Fruit fly (Drosophila melanogaster): ENCODE data around the gene Ir7f.

The Ir7f gene

DNA sequence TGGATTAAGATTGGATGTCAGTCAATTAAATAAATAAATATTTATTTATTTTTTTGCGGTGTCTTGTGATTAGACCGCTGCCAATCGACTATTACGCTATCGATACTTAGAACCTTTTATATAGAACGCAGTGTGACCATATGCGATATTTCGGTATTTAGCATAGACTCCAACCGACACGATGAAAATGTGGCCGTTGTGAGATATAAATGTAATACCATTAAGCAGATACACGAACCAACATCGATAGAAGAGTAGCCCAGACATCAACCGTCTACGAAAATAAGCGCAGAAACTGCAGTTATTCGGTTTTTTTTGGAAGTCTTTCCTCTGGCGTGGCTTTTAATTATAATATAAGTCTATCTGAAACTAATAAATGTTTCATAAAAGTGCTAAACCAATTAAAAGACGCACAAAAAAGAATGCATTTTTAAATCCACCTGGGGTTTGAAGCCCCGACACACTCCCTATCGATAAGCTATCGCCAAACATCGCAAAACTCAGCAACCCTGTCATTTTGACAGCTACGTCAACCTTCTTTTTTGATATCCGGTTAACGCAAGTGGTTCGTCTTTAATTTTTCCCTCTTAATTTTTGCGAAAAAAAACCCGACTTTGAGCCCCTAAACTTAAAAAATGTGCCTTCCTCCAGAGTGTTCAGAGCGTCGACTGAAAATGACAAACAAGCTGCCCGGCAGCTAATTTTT is 49.5 kb upstream of the Ir7f start, which contains the start of the genes Dhdds and RpS14a (continued):
- TF ChIP-seq ken (GFP tag; IDR thresholded peaks at IDR 0.05) (peak; percentile 4; the same call in 1 of the 3 replicates), CG9437 (GFP tag; optimal IDR thresholded peaks at IDR 0.05) (peak; percentile 71), CG1024 (GFP tag; IDR thresholded peaks at IDR 0.05) (no peak), CG4282 (GFP tag; optimal IDR thresholded peaks at IDR 0.05) (peak; percentile 5), CG2202 (tag; optimal IDR thresholded peaks at IDR 0.05) (peak; percentile 26), HLHmδ (GFP tag; optimal IDR thresholded peaks at IDR 0.05) (peak; percentile 77), BEAF-32 (GFP tag; optimal IDR thresholded peaks at IDR 0.05) (peak; percentile 98), ash1 (GFP tag; optimal IDR thresholded peaks at IDR 0.05) (no peak), CG4707 (GFP tag; optimal IDR thresholded peaks at IDR 0.05) (peak; percentile 38), CG15514 (GFP tag; optimal IDR thresholded peaks at IDR 0.05) (peak; percentile 64), Lim3 (GFP tag; IDR thresholded peaks at IDR 0.05) (no peak), tll (GFP tag; optimal IDR thresholded peaks at IDR 0.05) (peak; percentile 19 to 85), wdn (GFP tag; IDR thresholded peaks at IDR 0.05) (no peak), bbx (GFP tag; IDR thresholded peaks at IDR 0.05; ENCODE audit: partially characterized antibody) (peak; percentile 58), fru (optimal IDR thresholded peaks at IDR 0.05) (no peak), ssp (GFP tag; IDR thresholded peaks at IDR 0.05) (no peak), CG2116 (GFP tag; optimal IDR thresholded peaks at IDR 0.05) (peak; percentile 97), CG18764 (GFP tag; optimal IDR thresholded peaks at IDR 0.05) (peak; percentile 25), mirr (GFP tag; optimal IDR thresholded peaks at IDR 0.05) (no peak), Bgb (GFP tag; IDR thresholded peaks at IDR 0.05; ENCODE audit: partially characterized antibody) (peak; percentile 72), Abd-B (GFP tag; optimal IDR thresholded peaks at IDR 0.05) (no peak), tin (GFP tag; optimal IDR thresholded peaks at IDR 0.05) (peak; percentile 17), ap (GFP tag; IDR thresholded peaks at IDR 0.05) (no peak), Gsc (GFP tag; IDR thresholded peaks at IDR 0.05) (no peak), CG9817 (tag; optimal IDR thresholded peaks at IDR 0.05) (no peak), CG13287 (GFP tag; IDR thresholded peaks at IDR 0.05; ENCODE audit: partially characterized antibody) (peak; percentile 76), CG18262 (tag; optimal IDR thresholded peaks at IDR 0.05) (peak; percentile 54), CG14014 (GFP tag; IDR thresholded peaks at IDR 0.05) (peak; percentile 10; the same call in 1 of the 2 replicates), onecut (GFP tag; IDR thresholded peaks at IDR 0.05) (no peak), Awh (GFP tag; IDR thresholded peaks at IDR 0.05) (no peak), da (GFP tag; optimal IDR thresholded peaks at IDR 0.05) (no peak), emc (GFP tag; optimal IDR thresholded peaks at IDR 0.05) (peak; percentile 40), Fer2 (tag; optimal IDR thresholded peaks at IDR 0.05) (no peak), az2 (GFP tag; optimal IDR thresholded peaks at IDR 0.05) (peak; percentile 17), chif (GFP tag; optimal IDR thresholded peaks at IDR 0.05) (peak; percentile 12 to 59), Oaz (GFP tag; IDR thresholded peaks at IDR 0.05) (no peak), ind (GFP tag; optimal IDR thresholded peaks at IDR 0.05) (peak; percentile 24), nom (GFP tag; optimal IDR thresholded peaks at IDR 0.05) (peak; percentile 56), fd64A (GFP tag; optimal IDR thresholded peaks at IDR 0.05) (peak; percentile 12), HLH54F (GFP tag; optimal IDR thresholded peaks at IDR 0.05) (peak; percentile 51), Oli (tag; optimal IDR thresholded peaks at IDR 0.05) (peak; percentile 33), CG4820 (GFP tag; optimal IDR thresholded peaks at IDR 0.05) (peak; percentile 58), CG30403 (GFP tag; optimal IDR thresholded peaks at IDR 0.05) (peak; percentile 61), CG34224 (GFP tag; IDR thresholded peaks at IDR 0.05; ENCODE audit: partially characterized antibody) (peak; percentile 67; the same call in 2 of the 3 replicates), Bdp1 (GFP tag; optimal IDR thresholded peaks at IDR 0.05) (peak; percentile 24), E2f2 (GFP tag; IDR thresholded peaks at IDR 0.05) (peak; percentile 58; the same call in 1 of the 2 replicates), CG1832 (GFP tag; optimal IDR thresholded peaks at IDR 0.05) (no peak), CG17912 (GFP tag; optimal IDR thresholded peaks at IDR 0.05) (peak; percentile 19), knrl (GFP tag; IDR thresholded peaks at IDR 0.05; ENCODE audit: partially characterized antibody) (peak; percentile 89)
